Fruit fly (Drosophila melanogaster): ENCODE data around the gene Neb-cGP.

- TF ChIP-seq cyc (GFP tag; optimal IDR thresholded peaks at IDR 0.05) (no peak), dac (GFP tag; optimal IDR thresholded peaks at IDR 0.05) (no peak), Met (GFP tag; optimal IDR thresholded peaks at IDR 0.05) (no peak), CG4318 (GFP tag; optimal IDR thresholded peaks at IDR 0.05) (no peak), OdsH (GFP tag; optimal IDR thresholded peaks at IDR 0.05) (no peak), CG11762 (GFP tag; optimal IDR thresholded peaks at IDR 0.05; ENCODE audit: insufficient read depth) (no peak), CG6276 (GFP tag; optimal IDR thresholded peaks at IDR 0.05) (peak; percentile 58), dsx (GFP tag; optimal IDR thresholded peaks at IDR 0.05; ENCODE audit: poor library complexity, severe bottlenecking) (no peak), pdm3 (GFP tag; optimal IDR thresholded peaks at IDR 0.05) (peak; percentile 5), Hr39 (GFP tag; optimal IDR thresholded peaks at IDR 0.05) (peak; percentile 9), Sox14 (GFP tag; optimal IDR thresholded peaks at IDR 0.05) (no peak), CG3919 (GFP tag; optimal IDR thresholded peaks at IDR 0.05) (no peak), Gug (GFP tag; IDR thresholded peaks at IDR 0.05) (no peak)
Observed at dm6 chrX:10487964-10488605, 27.5 kb downstream of the Neb-cGP start.
